Worm (Caenorhabditis elegans) whole organism, midembryonic: ENCODE results near the gene cox-6A.

Experiments
- T22C8.4 ChIP-seq: fragments of 200-800 bp; sonication (Bioruptor generic); IDR thresholded peaks from 2 replicates; pipeline ENCODE4 v1.3.6; 2022; ENCODE audit warnings: missing genetic modification characterization, missing compliant biosample characterization
- ref-1 ChIP-seq: fragments of 200-800 bp; sonication (Bioruptor generic); conservative IDR thresholded peaks from 2 replicates; pipeline ENCODE4 v1.3.6; 2022; ENCODE audit warnings: missing genetic modification reagents, missing genetic modification characterization, missing compliant biosample characterization
- tab-1 ChIP-seq: fragments of 200-800 bp; sonication (Bioruptor generic); IDR thresholded peaks from 2 replicates; pipeline ENCODE4 v1.3.6; 2022; ENCODE audit warnings: missing genetic modification characterization, missing compliant biosample characterization

DNA sequence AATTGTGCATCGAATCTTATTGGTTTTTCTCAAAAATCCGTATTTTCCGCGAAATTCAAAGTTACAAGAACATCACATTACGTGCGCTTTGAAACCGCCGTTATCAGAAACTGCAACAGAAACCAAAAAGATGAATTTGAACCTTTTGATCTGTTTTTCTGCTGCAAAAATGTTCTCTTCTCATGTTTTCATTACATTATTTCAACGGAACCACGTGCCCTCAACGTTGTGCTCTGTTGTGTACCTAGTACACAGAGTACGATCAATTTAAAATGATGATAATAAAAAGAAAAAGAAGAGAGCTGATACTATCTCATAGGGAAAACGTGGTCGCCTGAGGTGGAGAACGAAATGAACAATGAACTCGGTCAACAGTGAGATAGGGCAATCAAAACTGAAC lies 3.5 kb upstream of the cox-6A start:
- TF ChIP-seq ref-1 (GFP tag; lab: Robert Waterston, UW): no peak
- no peak for TF ChIP-seq tab-1 (GFP tag; lab: Robert Waterston, UW)
- no peak for TF ChIP-seq T22C8.4
